Worm (Caenorhabditis elegans) whole organism, young adult: ENCODE results near the gene sir-2.3.

Source experiments
- B0035.1 ChIP-seq: sonication (generic microtip); optimal IDR thresholded peaks from 2 replicates; lab custom pipeline; 2016; ENCODE audit warnings: missing genetic modification characterization, mild to moderate bottlenecking, missing compliant biosample characterization, missing genotype, missing genetic modification reagents
- C17E4.6 ChIP-seq: fragments of 200-800 bp; sonication (Bioruptor generic); IDR thresholded peaks from 2 replicates; pipeline ENCODE4 v1.3.6; 2022; ENCODE audit warnings: missing genetic modification reagents, missing genetic modification characterization, missing compliant biosample characterization
- F10E7.11 ChIP-seq: sonication (generic microtip); optimal IDR thresholded peaks from 2 replicates; lab custom pipeline; 2017; ENCODE audit warnings: mild to moderate bottlenecking, missing genetic modification characterization, moderate library complexity, missing compliant biosample characterization
- F22D6.2 ChIP-seq: sonication (generic microtip); optimal IDR thresholded peaks from 2 replicates; lab custom pipeline; 2016; ENCODE audit warnings: mild to moderate bottlenecking, missing genetic modification characterization, missing compliant biosample characterization
- F37B4.10 ChIP-seq: fragments of 200-800 bp; sonication (Bioruptor generic); IDR thresholded peaks from 2 replicates; pipeline ENCODE4 v1.3.6; 2022; ENCODE audit warnings: missing genetic modification characterization, missing compliant biosample characterization
- F39B2.1 ChIP-seq: fragments of 200-800 bp; sonication (Bioruptor generic); IDR thresholded peaks from 2 replicates; pipeline ENCODE4 v1.3.6; 2022; ENCODE audit warnings: missing genetic modification reagents, missing genetic modification characterization, missing compliant biosample characterization
- F55B11.4 ChIP-seq: sonication (generic microtip); optimal IDR thresholded peaks from 2 replicates; lab custom pipeline; 2016; ENCODE audit warnings: missing compliant biosample characterization, missing genetic modification characterization, borderline replicate concordance; ENCODE audit not compliant: insufficient read depth
- F57A8.1 ChIP-seq: fragments of 200-800 bp; sonication (Bioruptor generic); optimal IDR thresholded peaks from 2 replicates; lab custom pipeline; 2018; ENCODE audit warnings: mild to moderate bottlenecking, missing genetic modification characterization, moderate library complexity, missing compliant biosample characterization
- F57C9.4 ChIP-seq: sonication (generic microtip); optimal IDR thresholded peaks from 2 replicates; lab custom pipeline; 2017; ENCODE audit warnings: mild to moderate bottlenecking, missing genetic modification characterization, missing compliant biosample characterization
- ZK185.1 ChIP-seq: sonication (generic microtip); optimal IDR thresholded peaks from 2 replicates; lab custom pipeline; 2016; ENCODE audit warnings: mild to moderate bottlenecking, missing genetic modification characterization, missing compliant biosample characterization; ENCODE audit not compliant: poor library complexity, severe bottlenecking
- aptf-2 ChIP-seq: fragments of 200-800 bp; sonication (Bioruptor generic); conservative IDR thresholded peaks from 2 replicates; pipeline ENCODE4 v1.3.6; 2022; ENCODE audit warnings: missing genetic modification reagents, missing genetic modification characterization, missing compliant biosample characterization
- atf-7 ChIP-seq: sonication (generic microtip); optimal IDR thresholded peaks from 2 replicates; lab custom pipeline; 2017; ENCODE audit warnings: mild to moderate bottlenecking, missing genetic modification characterization, missing compliant biosample characterization
- bed-2 ChIP-seq: fragments of 200-800 bp; sonication (Bioruptor generic); IDR thresholded peaks from 2 replicates; pipeline ENCODE4 v1.3.6; 2022; ENCODE audit warnings: missing genetic modification reagents, missing genetic modification characterization, missing compliant biosample characterization
- ccch-3 ChIP-seq: fragments of 200-800 bp; sonication (Bioruptor generic); optimal IDR thresholded peaks from 2 replicates; lab custom pipeline; 2018; ENCODE audit warnings: mild to moderate bottlenecking, missing genetic modification characterization, missing compliant biosample characterization
- ceh-40 ChIP-seq: fragments of 200-800 bp; sonication (Bioruptor generic); IDR thresholded peaks from 2 replicates; pipeline ENCODE4 v1.3.6; 2022; ENCODE audit warnings: missing genetic modification characterization, missing compliant biosample characterization
- ceh-58 ChIP-seq: fragments of 200-800 bp; sonication (Bioruptor generic); IDR thresholded peaks from 2 replicates; pipeline ENCODE4 v1.3.6; 2022; ENCODE audit warnings: missing genetic modification characterization, missing compliant biosample characterization
- ceh-91 ChIP-seq: fragments of 200-800 bp; sonication (Bioruptor generic); IDR thresholded peaks from 2 replicates; pipeline ENCODE4 v1.3.6; 2022; ENCODE audit warnings: missing genetic modification reagents, missing genetic modification characterization, missing compliant biosample characterization
- chd-7 ChIP-seq: sonication (generic microtip); optimal IDR thresholded peaks from 2 replicates; lab custom pipeline; 2016; ENCODE audit warnings: mild to moderate bottlenecking, missing genetic modification characterization, moderate library complexity, missing compliant biosample characterization
- dpff-1 ChIP-seq: sonication (generic microtip); optimal IDR thresholded peaks from 2 replicates; lab custom pipeline; 2017; ENCODE audit warnings: mild to moderate bottlenecking, missing genetic modification characterization, missing compliant biosample characterization
- dpl-1 ChIP-seq: fragments of 150-350 bp; optimal IDR thresholded peaks from 2 replicates; lab custom pipeline; 2014; ENCODE audit warnings: missing biosample characterization, missing genetic modification reagents, missing genetic modification characterization
- egl-18 ChIP-seq: fragments of 200-800 bp; sonication (Bioruptor generic); IDR thresholded peaks from 2 replicates; pipeline ENCODE4 v1.3.6; 2022; ENCODE audit warnings: missing genetic modification reagents, missing genetic modification characterization, missing compliant biosample characterization
- ekl-4 ChIP-seq: fragments of 200-800 bp; sonication (Bioruptor generic); IDR thresholded peaks from 2 replicates; pipeline ENCODE4 v1.3.6; 2022; ENCODE audit warnings: missing genetic modification reagents, missing genetic modification characterization, missing compliant biosample characterization
- ets-4 ChIP-seq: fragments of 200-800 bp; sonication (Bioruptor generic); optimal IDR thresholded peaks from 2 replicates; lab custom pipeline; 2018; ENCODE audit warnings: mild to moderate bottlenecking, missing genetic modification characterization, missing compliant biosample characterization
- hlh-12 ChIP-seq: sonication (generic microtip); optimal IDR thresholded peaks from 2 replicates; lab custom pipeline; 2016; ENCODE audit warnings: missing genetic modification characterization, missing compliant biosample characterization
- hrde-1 ChIP-seq: sonication (generic microtip); optimal IDR thresholded peaks from 2 replicates; lab custom pipeline; 2016; ENCODE audit warnings: missing genetic modification characterization, mild to moderate bottlenecking, missing compliant biosample characterization, moderate library complexity, missing genotype, missing genetic modification reagents, borderline replicate concordance
- hsf-1 ChIP-seq: fragments of 200-800 bp; sonication (Bioruptor generic); IDR thresholded peaks from 2 replicates; pipeline ENCODE4 v1.3.6; 2022; ENCODE audit warnings: missing genetic modification reagents, missing genetic modification characterization, missing compliant biosample characterization
- let-607 ChIP-seq, 2 experiments: fragments of 200-800 bp in 1 of 2; sonication (Bioruptor generic) in 1 of 2; sonication (generic microtip) in 1 of 2; optimal IDR thresholded peaks; 2 replicates each; lab custom pipeline; 2016 to 2018; ENCODE audit warnings: mild to moderate bottlenecking in 2 of 2, missing compliant biosample characterization in 2 of 2, missing genetic modification characterization in 2 of 2, moderate library complexity in 2 of 2, missing genotype in 1 of 2
- lin-35 ChIP-seq, 3 experiments: fragments of 150-350 bp in 2 of 3; sonication (generic microtip) in 1 of 3; optimal IDR thresholded peaks; 2 replicates each; lab custom pipeline; 2014 to 2018; ENCODE audit warnings: missing biosample characterization in 3 of 3, missing genetic modification characterization in 3 of 3, missing genetic modification reagents in 3 of 3
- lin-54 ChIP-seq: fragments of 200-800 bp; sonication (Bioruptor generic); optimal IDR thresholded peaks from 2 replicates; lab custom pipeline; 2018; ENCODE audit warnings: mild to moderate bottlenecking, missing genetic modification characterization, missing compliant biosample characterization
- mcd-1 ChIP-seq: fragments of 200-800 bp; sonication (Bioruptor generic); IDR thresholded peaks from 2 replicates; pipeline ENCODE4 v1.3.6; 2022; ENCODE audit warnings: missing genetic modification reagents, missing genetic modification characterization, missing compliant biosample characterization
- mel-28 ChIP-seq: sonication (generic microtip); optimal IDR thresholded peaks from 2 replicates; lab custom pipeline; 2016; ENCODE audit warnings: borderline replicate concordance, mild to moderate bottlenecking, missing genetic modification characterization, missing compliant biosample characterization
- nfyb-1 ChIP-seq: fragments of 200-800 bp; sonication (Bioruptor generic); IDR thresholded peaks from 2 replicates; pipeline ENCODE4 v1.3.6; 2022; ENCODE audit warnings: missing genetic modification reagents, missing genetic modification characterization, missing compliant biosample characterization
- nhr-80 ChIP-seq: sonication (generic microtip); optimal IDR thresholded peaks from 2 replicates; lab custom pipeline; 2016; ENCODE audit warnings: missing genetic modification characterization, missing compliant biosample characterization
- pbrm-1 ChIP-seq: fragments of 200-800 bp; sonication (Bioruptor generic); IDR thresholded peaks from 2 replicates; pipeline ENCODE4 v1.3.6; 2022; ENCODE audit warnings: missing genetic modification reagents, missing genetic modification characterization, missing compliant biosample characterization
- pha-4 ChIP-seq: fragments of 150-350 bp; sonication (generic microtip); optimal IDR thresholded peaks from 2 replicates; lab custom pipeline; 2014; ENCODE audit warnings: missing biosample characterization, missing genetic modification reagents, missing genetic modification characterization
- rec-8 ChIP-seq, 2 experiments: sonication (generic microtip); optimal IDR thresholded peaks; 2 replicates each; lab custom pipeline; 2016; ENCODE audit warnings: mild to moderate bottlenecking in 2 of 2, missing genetic modification characterization in 2 of 2, missing genetic modification reagents in 2 of 2, missing genotype in 2 of 2, missing biosample characterization in 1 of 2, missing compliant biosample characterization in 1 of 2, moderate library complexity in 1 of 2
- rpc-1 ChIP-seq, 2 experiments: fragments of 150-350 bp in 1 of 2; sonication (generic microtip) in 1 of 2; optimal IDR thresholded peaks; 2 replicates each; lab custom pipeline; 2014 to 2018; ENCODE audit warnings: missing biosample characterization in 1 of 2, missing genetic modification characterization in 1 of 2, missing genetic modification reagents in 1 of 2, missing genotype in 1 of 2
- snpc-1.1 ChIP-seq: sonication (generic microtip); optimal IDR thresholded peaks from 2 replicates; lab custom pipeline; 2017; ENCODE audit warnings: missing genetic modification characterization, mild to moderate bottlenecking, missing compliant biosample characterization, antibody characterized with exemption, moderate library complexity, missing genotype, missing genetic modification reagents; ENCODE audit not compliant: insufficient read depth
- snpc-3.4 ChIP-seq: sonication (generic microtip); optimal IDR thresholded peaks from 2 replicates; lab custom pipeline; 2017; ENCODE audit warnings: missing genetic modification characterization, mild to moderate bottlenecking, missing compliant biosample characterization, antibody characterized with exemption, moderate library complexity, missing genotype, missing genetic modification reagents
- snpc-4 ChIP-seq, 5 experiments: fragments of 150-350 bp in 1 of 5; sonication (generic microtip) in 4 of 5; optimal IDR thresholded peaks; 2 replicates each; lab custom pipeline; 2014 to 2018; ENCODE audit warnings: missing genetic modification characterization in 5 of 5, missing biosample characterization in 3 of 5, antibody characterized with exemption in 2 of 5, mild to moderate bottlenecking in 2 of 5, missing compliant biosample characterization in 2 of 5, missing genotype in 2 of 5, moderate library complexity in 2 of 5, missing genetic modification reagents in 1 of 5
- somi-1 ChIP-seq: fragments of 200-800 bp; sonication (Bioruptor generic); optimal IDR thresholded peaks from 2 replicates; lab custom pipeline; 2018; ENCODE audit warnings: mild to moderate bottlenecking, missing genetic modification characterization, missing compliant biosample characterization
- tbp1 ChIP-seq: fragments of 200-800 bp; sonication (Bioruptor generic); optimal IDR thresholded peaks from 2 replicates; lab custom pipeline; 2018; ENCODE audit warnings: mild to moderate bottlenecking, missing genetic modification characterization, missing compliant biosample characterization
- tbx-9 ChIP-seq: sonication (generic microtip); optimal IDR thresholded peaks from 2 replicates; lab custom pipeline; 2016; ENCODE audit warnings: borderline replicate concordance, missing genetic modification characterization, inconsistent platforms, missing compliant biosample characterization
- zfh-2 ChIP-seq: fragments of 200-800 bp; sonication (Bioruptor generic); conservative IDR thresholded peaks from 2 replicates; pipeline ENCODE4 v1.3.6; 2022; ENCODE audit warnings: missing genetic modification reagents, missing genetic modification characterization, missing compliant biosample characterization
- ztf-18 ChIP-seq: sonication (generic microtip); optimal IDR thresholded peaks from 2 replicates; lab custom pipeline; 2016; ENCODE audit warnings: missing genotype, mild to moderate bottlenecking, missing genetic modification characterization, missing compliant biosample characterization
- ztf-25 ChIP-seq: fragments of 200-800 bp; sonication (Bioruptor generic); IDR thresholded peaks from 2 replicates; pipeline ENCODE4 v1.3.6; 2022; ENCODE audit warnings: missing genetic modification reagents, missing genetic modification characterization, missing compliant biosample characterization

The sir-2.3 gene

DNA sequence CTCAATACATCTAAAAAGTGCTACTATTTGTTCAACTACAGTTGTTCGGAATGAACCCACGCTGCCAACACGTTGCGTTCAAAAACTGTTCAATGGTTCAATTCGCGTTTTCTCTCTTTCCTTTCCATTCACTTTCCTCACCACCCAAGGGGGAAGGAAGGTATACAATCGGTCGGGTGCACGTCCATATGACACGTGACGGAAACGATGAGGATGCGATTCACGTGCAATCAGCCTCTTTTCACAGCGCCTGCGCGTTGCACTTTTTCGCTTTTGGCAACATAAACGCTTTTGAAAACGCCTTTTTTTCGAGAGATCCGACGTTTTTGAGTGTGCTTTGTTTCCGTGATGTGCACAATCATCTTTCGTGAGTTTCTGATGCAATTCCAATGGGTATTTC lies 27.1 kb downstream of the sir-2.3 start (continued):
- TF ChIP-seq F10E7.11 (tag; lab: Kevin White, UChicago) (no peak), ZK185.1 (no peak), rpc-1 (optimal IDR thresholded peaks at IDR 0.05; lab: Kevin White, UChicago) (no peak), rpc-1 (tag; optimal IDR thresholded peaks at IDR 0.05; lab: Kevin White, UChicago) (no peak), atf-7 (tag; lab: Kevin White, UChicago) (peak; percentile 85), egl-18 (no peak), F55B11.4 (tag; lab: Kevin White, UChicago) (no peak), ccch-3 (no peak), bed-2 (GFP tag; lab: Robert Waterston, UW) (no peak), F57A8.1 (no peak), lin-35 (GFP tag; optimal IDR thresholded peaks at IDR 0.05; lab: Kevin White, UChicago) (peak in 1 of 3 experiments; percentile 18), F37B4.10 (no peak), hlh-12 (tag; lab: Kevin White, UChicago) (no peak), chd-7 (tag; lab: Kevin White, UChicago) (peak; percentile 72), dpff-1 (no peak), hsf-1 (no peak), ekl-4 (no peak), snpc-3.4 (no peak), somi-1 (GFP tag; lab: Kevin White, UChicago) (peak; percentile 86), ceh-91 (GFP tag; lab: Robert Waterston, UW) (no peak), C17E4.6 (GFP tag; lab: Robert Waterston, UW) (no peak), snpc-4 (GFP tag; optimal IDR thresholded peaks at IDR 0.05; lab: Kevin White, UChicago) (no peak), snpc-4 (tag; optimal IDR thresholded peaks at IDR 0.05; lab: Kevin White, UChicago) (peak in 3 of 4 experiments; percentile 7 to 55 (median 51)), lin-54 (GFP tag; lab: Kevin White, UChicago) (peak; percentile 15), F39B2.1 (GFP tag; lab: Robert Waterston, UW) (no peak), snpc-1.1 (tag; lab: Kevin White, UChicago) (no peak), pbrm-1 (0 out of 2 replicates have a peak, but pooled peaks have one; percentile 17), aptf-2 (GFP tag; lab: Robert Waterston, UW) (no peak), ztf-25 (GFP tag; lab: Robert Waterston, UW) (no peak), mel-28 (tag; lab: Kevin White, UChicago) (no peak), ztf-18 (tag; lab: Kevin White, UChicago) (no peak), tbx-9 (tag; lab: Kevin White, UChicago) (no peak), nfyb-1 (GFP tag; lab: Robert Waterston, UW) (peak; percentile 55; the same call in 1 of the 2 replicates), pha-4 (tag; lab: Kevin White, UChicago) (peak; percentile 48), F22D6.2 (tag; lab: Kevin White, UChicago) (peak; percentile 84), rec-8 (tag; optimal IDR thresholded peaks at IDR 0.05; lab: Kevin White, UChicago) (no peak), ets-4 (GFP tag; lab: Kevin White, UChicago) (no peak), hrde-1 (tag; lab: Kevin White, UChicago) (no peak), ceh-40 (GFP tag; lab: Robert Waterston, UW) (no peak), mcd-1 (GFP tag; lab: Robert Waterston, UW) (peak; percentile 33; the same call in 1 of the 2 replicates), tbp1 (peak; percentile 47), nhr-80 (peak; percentile 68), B0035.1 (no peak), F57C9.4 (tag; lab: Kevin White, UChicago) (no peak), dpl-1 (GFP tag; lab: Kevin White, UChicago) (no peak), ceh-58 (no peak), let-607 (tag; optimal IDR thresholded peaks at IDR 0.05; lab: Kevin White, UChicago) (peak in 1 of 2 experiments; percentile 67), zfh-2 (peak; percentile 82; the same call in 1 of the 2 replicates)
